Fruit fly (Drosophila melanogaster): ENCODE measurements around the gene Septin2.
A peak's percentile ranks its signal among the peaks of the same experiment; 100 is the strongest.

Septin2 gene

dm6 chr3R:20548255-20548654 is 39.9 kb downstream of the Septin2 start (continued):
- TF ChIP-seq CG13624 (GFP tag; optimal IDR thresholded peaks at IDR 0.05), result no peak
- TF ChIP-seq Hr78 (GFP tag; optimal IDR thresholded peaks at IDR 0.05), result peak in 1 of 2 experiments; percentile 77
- TF ChIP-seq CG7745 (tag; optimal IDR thresholded peaks at IDR 0.05), result peak; percentile 61
- peak; percentile 10 for TF ChIP-seq org-1 (GFP tag; optimal IDR thresholded peaks at IDR 0.05)
- TF ChIP-seq CG8290 (GFP tag; optimal IDR thresholded peaks at IDR 0.05), result no peak
- peak in 1 of 2 experiments; percentile 22 for TF ChIP-seq CG8290 (tag; optimal IDR thresholded peaks at IDR 0.05)
- peak; percentile 28 for TF ChIP-seq grn (GFP tag; optimal IDR thresholded peaks at IDR 0.05)
- TF ChIP-seq NC2β (GFP tag; optimal IDR thresholded peaks at IDR 0.05), result peak; percentile 37
- peak; percentile 34 for TF ChIP-seq gro (GFP tag; optimal IDR thresholded peaks at IDR 0.05)
- TF ChIP-seq dmrt11E (tag; optimal IDR thresholded peaks at IDR 0.05), result peak; percentile 75
- peak; percentile 32 for TF ChIP-seq CG33557 (GFP tag; optimal IDR thresholded peaks at IDR 0.05)
- 0 out of 4 replicates have a peak, but pooled peaks have one; percentile 14 for TF ChIP-seq chinmo (GFP tag; IDR thresholded peaks at IDR 0.05; ENCODE audit: partially characterized antibody)
- TF ChIP-seq CG2202 (tag; optimal IDR thresholded peaks at IDR 0.05), result peak; percentile 51
- no peak for TF ChIP-seq Jarid2 (GFP tag; optimal IDR thresholded peaks at IDR 0.05)
- peak; percentile 13 for TF ChIP-seq CG2875 (GFP tag; optimal IDR thresholded peaks at IDR 0.05)
- peak in 1 of 2 experiments; percentile 41 for TF ChIP-seq Pdp1 (GFP tag; optimal IDR thresholded peaks at IDR 0.05)
- peak in 1 of 2 experiments; percentile 2 for TF ChIP-seq eve (GFP tag; optimal IDR thresholded peaks at IDR 0.05)
- TF ChIP-seq Dll (GFP tag; IDR thresholded peaks at IDR 0.05; ENCODE audit: partially characterized antibody), result no peak
- no peak for TF ChIP-seq CG10959 (GFP tag; IDR thresholded peaks at IDR 0.05)
- peak; percentile 37 for TF ChIP-seq exex (tag; optimal IDR thresholded peaks at IDR 0.05)
- TF ChIP-seq CG15479 (GFP tag; optimal IDR thresholded peaks at IDR 0.05), result no peak
- peak; percentile 8 for TF ChIP-seq Max (GFP tag; optimal IDR thresholded peaks at IDR 0.05)
- peak; percentile 38 for TF ChIP-seq CG6813 (GFP tag; optimal IDR thresholded peaks at IDR 0.05)
- peak; percentile 0 for TF ChIP-seq CG14710 (tag; optimal IDR thresholded peaks at IDR 0.05)
- TF ChIP-seq Ravus (GFP tag; IDR thresholded peaks at IDR 0.05), result no peak
- TF ChIP-seq zf30C (GFP tag; optimal IDR thresholded peaks at IDR 0.05), result no peak
- peak; percentile 1 for TF ChIP-seq wek (GFP tag; optimal IDR thresholded peaks at IDR 0.05)
- peak; percentile 27 for TF ChIP-seq kni (GFP tag; optimal IDR thresholded peaks at IDR 0.05)
- peak in 1 of 3 experiments; percentile 35 for TF ChIP-seq lola (GFP tag; optimal IDR thresholded peaks at IDR 0.05)

dm6 chr3R:20547758-20548157 is 40.4 kb downstream of the Septin2 start:
- TF ChIP-seq CG10959 (GFP tag; IDR thresholded peaks at IDR 0.05) (no peak), Dip3 (GFP tag; optimal IDR thresholded peaks at IDR 0.05) (no peak), ash1 (GFP tag; optimal IDR thresholded peaks at IDR 0.05) (no peak), CG12942 (GFP tag; optimal IDR thresholded peaks at IDR 0.05) (no peak), cg (GFP tag; optimal IDR thresholded peaks at IDR 0.05) (peak; percentile 40), nom (GFP tag; optimal IDR thresholded peaks at IDR 0.05) (peak; percentile 13), CG16815 (GFP tag; optimal IDR thresholded peaks at IDR 0.05) (no peak), Oli (tag; optimal IDR thresholded peaks at IDR 0.05) (no peak), Taf1 (GFP tag; IDR thresholded peaks at IDR 0.05) (no peak), Drgx (GFP tag; IDR thresholded peaks at IDR 0.05) (peak; percentile 49), grau (tag; optimal IDR thresholded peaks at IDR 0.05) (no peak), sima (GFP tag; optimal IDR thresholded peaks at IDR 0.05) (no peak), CHES-1-like (GFP tag; optimal IDR thresholded peaks at IDR 0.05) (no peak)
